Worm (Caenorhabditis elegans) whole organism, L2 larva: ENCODE measurements around the gene F38B7.17.
A peak's percentile ranks its signal among the peaks of the same experiment; 100 is the strongest.

Experiments
- C34F6.9 ChIP-seq: fragments of 150-350 bp; optimal IDR thresholded peaks from 2 replicates; lab custom pipeline; 2014; ENCODE audit warnings: missing biosample characterization, missing genetic modification characterization
- F13H6.1 ChIP-seq: sonication (generic microtip); optimal IDR thresholded peaks from 2 replicates; lab custom pipeline; 2016; ENCODE audit warnings: missing genetic modification characterization, missing compliant biosample characterization
- R02D3.7 ChIP-seq: fragments of 150-350 bp; optimal IDR thresholded peaks from 2 replicates; lab custom pipeline; 2014; ENCODE audit warnings: missing biosample characterization, missing genetic modification characterization
- Y55F3AM.14 ChIP-seq: fragments of 200-800 bp; sonication (Bioruptor generic); optimal IDR thresholded peaks from 2 replicates; lab custom pipeline; 2018; ENCODE audit warnings: mild to moderate bottlenecking, missing genetic modification characterization, missing compliant biosample characterization
- ZK546.5 ChIP-seq: sonication (generic microtip); optimal IDR thresholded peaks from 2 replicates; lab custom pipeline; 2017; ENCODE audit warnings: missing biosample characterization, missing genetic modification characterization
- alr-1 ChIP-seq: fragments of 150-350 bp; optimal IDR thresholded peaks from 2 replicates; lab custom pipeline; 2014; ENCODE audit warnings: missing biosample characterization, missing genetic modification characterization
- aly-2 ChIP-seq: fragments of 150-350 bp; optimal IDR thresholded peaks from 2 replicates; lab custom pipeline; 2014; ENCODE audit warnings: missing biosample characterization, missing genetic modification characterization
- ama-1 ChIP-seq: fragments of 150-350 bp; optimal IDR thresholded peaks from 2 replicates; lab custom pipeline; 2018; ENCODE audit warnings: inconsistent platforms
- blmp-1 ChIP-seq: sonication (generic microtip); optimal IDR thresholded peaks from 2 replicates; lab custom pipeline; 2017; ENCODE audit warnings: missing genetic modification characterization, mild to moderate bottlenecking, missing compliant biosample characterization, antibody characterized with exemption, moderate library complexity; ENCODE audit not compliant: insufficient read depth
- ceh-16 ChIP-seq: fragments of 150-350 bp; optimal IDR thresholded peaks from 2 replicates; lab custom pipeline; 2014; ENCODE audit warnings: missing biosample characterization, missing genetic modification characterization
- ceh-82 ChIP-seq: fragments of 150-350 bp; optimal IDR thresholded peaks from 2 replicates; lab custom pipeline; 2014; ENCODE audit warnings: missing biosample characterization, missing genetic modification characterization
- crh-2 ChIP-seq: sonication (generic microtip); optimal IDR thresholded peaks from 2 replicates; lab custom pipeline; 2017; ENCODE audit warnings: missing biosample characterization, missing genetic modification characterization
- dmd-4 ChIP-seq: sonication (generic microtip); optimal IDR thresholded peaks from 2 replicates; lab custom pipeline; 2017; ENCODE audit warnings: missing biosample characterization, missing genetic modification characterization
- egl-27 ChIP-seq: sonication (generic microtip); optimal IDR thresholded peaks from 3 replicates; lab custom pipeline; 2017; ENCODE audit warnings: missing biosample characterization, missing genetic modification reagents, missing genetic modification characterization
- elt-1 ChIP-seq: fragments of 150-350 bp; optimal IDR thresholded peaks from 2 replicates; lab custom pipeline; 2014; ENCODE audit warnings: missing biosample characterization, missing genetic modification characterization
- elt-3 ChIP-seq: sonication (generic microtip); optimal IDR thresholded peaks from 2 replicates; lab custom pipeline; 2017; ENCODE audit warnings: missing biosample characterization, missing genetic modification characterization
- fos-1 ChIP-seq: fragments of 150-350 bp; optimal IDR thresholded peaks from 2 replicates; lab custom pipeline; 2014; ENCODE audit warnings: missing biosample characterization, missing genetic modification characterization
- gmeb-1 ChIP-seq: fragments of 150-350 bp; optimal IDR thresholded peaks from 2 replicates; lab custom pipeline; 2014; ENCODE audit warnings: missing biosample characterization, missing genetic modification characterization
- lin-11 ChIP-seq: fragments of 150-350 bp; sonication (generic microtip); optimal IDR thresholded peaks from 2 replicates; lab custom pipeline; 2014; ENCODE audit warnings: missing biosample characterization, missing genetic modification characterization, inconsistent platforms, mixed read lengths
- lin-13 ChIP-seq: fragments of 150-350 bp; optimal IDR thresholded peaks from 2 replicates; lab custom pipeline; 2014; ENCODE audit warnings: missing biosample characterization, missing genetic modification reagents, missing genetic modification characterization
- lin-39 ChIP-seq: fragments of 150-350 bp; optimal IDR thresholded peaks from 2 replicates; lab custom pipeline; 2014; ENCODE audit warnings: missing biosample characterization, missing genetic modification reagents, missing genetic modification characterization
- lsy-2 ChIP-seq, 2 experiments: fragments of 150-350 bp in 1 of 2; sonication (generic microtip) in 1 of 2; optimal IDR thresholded peaks; 2 replicates each; lab custom pipeline; 2014 to 2017; ENCODE audit warnings: missing biosample characterization in 2 of 2, missing genetic modification characterization in 2 of 2
- mab-5 ChIP-seq: fragments of 150-350 bp; optimal IDR thresholded peaks from 2 replicates; lab custom pipeline; 2014; ENCODE audit warnings: missing biosample characterization, missing genetic modification characterization
- mbf-1 ChIP-seq: sonication (generic microtip); optimal IDR thresholded peaks from 2 replicates; lab custom pipeline; 2017; ENCODE audit warnings: missing biosample characterization, missing genetic modification characterization
- mdl-1 ChIP-seq, 2 experiments: fragments of 150-350 bp in 1 of 2; sonication (generic microtip) in 1 of 2; optimal IDR thresholded peaks; 2 replicates each; lab custom pipeline; 2017; ENCODE audit warnings: missing biosample characterization in 2 of 2, missing genetic modification characterization in 2 of 2
- nhr-10 ChIP-seq: sonication (generic microtip); optimal IDR thresholded peaks from 2 replicates; lab custom pipeline; 2017; ENCODE audit warnings: missing biosample characterization, missing genetic modification characterization
- nhr-11 ChIP-seq: fragments of 150-350 bp; optimal IDR thresholded peaks from 2 replicates; lab custom pipeline; 2014; ENCODE audit warnings: missing biosample characterization, missing genetic modification characterization
- nhr-12 ChIP-seq: fragments of 150-350 bp; optimal IDR thresholded peaks from 2 replicates; lab custom pipeline; 2014; ENCODE audit warnings: missing biosample characterization, missing genetic modification characterization
- nhr-129 ChIP-seq: fragments of 150-350 bp; optimal IDR thresholded peaks from 2 replicates; lab custom pipeline; 2014; ENCODE audit warnings: missing biosample characterization, missing genetic modification characterization
- nhr-21 ChIP-seq: fragments of 150-350 bp; optimal IDR thresholded peaks from 2 replicates; lab custom pipeline; 2014; ENCODE audit warnings: missing biosample characterization, missing genetic modification characterization
- nhr-23 ChIP-seq: fragments of 150-350 bp; optimal IDR thresholded peaks from 2 replicates; lab custom pipeline; 2014; ENCODE audit warnings: missing biosample characterization, missing genetic modification reagents, missing genetic modification characterization
- nhr-237 ChIP-seq: fragments of 150-350 bp; optimal IDR thresholded peaks from 2 replicates; lab custom pipeline; 2014; ENCODE audit warnings: missing biosample characterization, missing genetic modification characterization
- nhr-25 ChIP-seq: fragments of 150-350 bp; sonication (generic microtip); optimal IDR thresholded peaks from 3 replicates; lab custom pipeline; 2014; ENCODE audit warnings: missing biosample characterization, missing genetic modification characterization
- nhr-6 ChIP-seq: fragments of 150-350 bp; optimal IDR thresholded peaks from 2 replicates; lab custom pipeline; 2014; ENCODE audit warnings: missing biosample characterization, missing genetic modification characterization
- nhr-77 ChIP-seq: fragments of 150-350 bp; optimal IDR thresholded peaks from 2 replicates; lab custom pipeline; 2014; ENCODE audit warnings: missing biosample characterization, missing genetic modification characterization
- peb-1 ChIP-seq: fragments of 150-350 bp; optimal IDR thresholded peaks from 2 replicates; lab custom pipeline; 2014; ENCODE audit warnings: missing biosample characterization, missing genetic modification characterization
- sem-4 ChIP-seq: fragments of 150-350 bp; optimal IDR thresholded peaks from 2 replicates; lab custom pipeline; 2014; ENCODE audit warnings: missing biosample characterization, missing genetic modification reagents, missing genetic modification characterization
- skn-1 ChIP-seq: sonication (generic microtip); optimal IDR thresholded peaks from 2 replicates; lab custom pipeline; 2017; ENCODE audit warnings: missing biosample characterization, missing genetic modification characterization
- sma-3 ChIP-seq: sonication (generic microtip); optimal IDR thresholded peaks from 2 replicates; lab custom pipeline; 2016; ENCODE audit warnings: missing genetic modification reagents, missing genetic modification characterization, missing compliant biosample characterization
- sma-9 ChIP-seq, 2 experiments: fragments of 150-350 bp in 1 of 2; sonication (generic microtip) in 1 of 2; optimal IDR thresholded peaks; 2 replicates each; lab custom pipeline; 2014 to 2016; ENCODE audit warnings: missing genetic modification characterization in 2 of 2, mild to moderate bottlenecking in 1 of 2, missing biosample characterization in 1 of 2, missing compliant biosample characterization in 1 of 2, missing genetic modification reagents in 1 of 2, moderate library complexity in 1 of 2
- snpc-4 ChIP-seq: fragments of 150-350 bp; optimal IDR thresholded peaks from 2 replicates; lab custom pipeline; 2014; ENCODE audit warnings: missing biosample characterization, missing genetic modification characterization
- unc-39 ChIP-seq: fragments of 150-350 bp; optimal IDR thresholded peaks from 2 replicates; lab custom pipeline; 2014; ENCODE audit warnings: missing biosample characterization, missing genetic modification characterization
- unc-55 ChIP-seq: fragments of 150-350 bp; sonication (generic microtip); optimal IDR thresholded peaks from 3 replicates; lab custom pipeline; 2014; ENCODE audit warnings: missing biosample characterization, missing genetic modification reagents, missing genetic modification characterization
- unc-62 ChIP-seq: fragments of 150-350 bp; optimal IDR thresholded peaks from 2 replicates; lab custom pipeline; 2014; ENCODE audit warnings: missing biosample characterization, missing genetic modification reagents, missing genetic modification characterization
- zag-1 ChIP-seq: fragments of 150-350 bp; optimal IDR thresholded peaks from 2 replicates; lab custom pipeline; 2014; ENCODE audit warnings: missing biosample characterization, missing genetic modification characterization
- ztf-1 ChIP-seq: fragments of 200-800 bp; sonication (Bioruptor generic); conservative IDR thresholded peaks from 2 replicates; pipeline ENCODE4 v1.3.6; 2022; ENCODE audit warnings: missing genetic modification characterization, missing compliant biosample characterization
- ztf-11 ChIP-seq: sonication (generic microtip); optimal IDR thresholded peaks from 2 replicates; lab custom pipeline; 2017; ENCODE audit warnings: missing biosample characterization, missing genetic modification characterization
- ztf-4 ChIP-seq: fragments of 150-350 bp; optimal IDR thresholded peaks from 2 replicates; lab custom pipeline; 2014; ENCODE audit warnings: missing biosample characterization, missing genetic modification characterization

The F38B7.17 gene

ce11 chrV:11526927-11527491, 21.8 kb downstream of the F38B7.17 start:
- no peak for TF ChIP-seq ama-1
- no peak for TF ChIP-seq nhr-23
- peak; percentile 53 for TF ChIP-seq nhr-25 (tag; lab: Kevin White, UChicago)
- no peak for TF ChIP-seq nhr-237

- TF ChIP-seq F13H6.1 (peak; percentile 59), Y55F3AM.14 (GFP tag; lab: Kevin White, UChicago) (no peak), elt-3 (no peak), aly-2 (tag; lab: Kevin White, UChicago) (no peak), gmeb-1 (tag; lab: Kevin White, UChicago) (no peak), blmp-1 (peak; percentile 59), nhr-25 (tag; lab: Kevin White, UChicago) (peak; percentile 61)
Observed at ce11 chrV:11525338-11525737, 23.4 kb downstream of the F38B7.17 start.

ce11 chrV:11521448-11521847, 27.3 kb downstream of the F38B7.17 start, which contains the start of gene pafo-1:
Gene pafo-1, plus strand, starts transcription at chrV:11521703.
- TF ChIP-seq skn-1 (tag; lab: Kevin White, UChicago) (no peak), nhr-6 (tag; lab: Kevin White, UChicago) (peak; percentile 49), mdl-1 (tag; optimal IDR thresholded peaks at IDR 0.05; lab: Kevin White, UChicago) (peak in 1 of 2 experiments; percentile 60), mbf-1 (tag; lab: Kevin White, UChicago) (no peak), elt-1 (no peak), unc-55 (GFP tag; lab: Kevin White, UChicago) (peak; percentile 92), ceh-16 (no peak), sma-9 (GFP tag; optimal IDR thresholded peaks at IDR 0.05; lab: Kevin White, UChicago) (peak; percentile 95), sma-9 (tag; optimal IDR thresholded peaks at IDR 0.05; lab: Kevin White, UChicago) (no peak), sem-4 (tag; lab: Kevin White, UChicago) (peak; percentile 63), gmeb-1 (tag; lab: Kevin White, UChicago) (peak; percentile 99), nhr-23 (no peak), lin-11 (tag; lab: Kevin White, UChicago) (peak; percentile 79), nhr-25 (tag; lab: Kevin White, UChicago) (peak; percentile 91), aly-2 (tag; lab: Kevin White, UChicago) (no peak), unc-39 (tag; lab: Kevin White, UChicago) (no peak), alr-1 (tag; lab: Kevin White, UChicago) (no peak), lin-13 (GFP tag; lab: Kevin White, UChicago) (peak; percentile 84), egl-27 (tag; lab: Kevin White, UChicago) (peak; percentile 81), unc-62 (GFP tag; lab: Kevin White, UChicago) (peak; percentile 31), zag-1 (tag; lab: Kevin White, UChicago) (peak; percentile 58), nhr-11 (tag; lab: Kevin White, UChicago) (no peak), mab-5 (tag; lab: Kevin White, UChicago) (peak; percentile 81), R02D3.7 (tag; lab: Kevin White, UChicago) (peak; percentile 58), C34F6.9 (tag; lab: Kevin White, UChicago) (peak; percentile 91), snpc-4 (peak; percentile 55), ZK546.5 (tag; lab: Kevin White, UChicago) (no peak), nhr-129 (tag; lab: Kevin White, UChicago) (peak; percentile 72), dmd-4 (tag; lab: Kevin White, UChicago) (no peak), ceh-82 (no peak), nhr-12 (tag; lab: Kevin White, UChicago) (peak; percentile 5), nhr-237 (peak; percentile 59), elt-3 (no peak), nhr-10 (peak; percentile 36), fos-1 (tag; lab: Kevin White, UChicago) (peak; percentile 52), nhr-77 (peak; percentile 62), sma-3 (peak; percentile 83), crh-2 (tag; lab: Kevin White, UChicago) (peak; percentile 74), ama-1 (no peak), F13H6.1 (peak; percentile 86), ztf-1 (no peak), lin-39 (tag; lab: Kevin White, UChicago) (no peak), ztf-11 (tag; lab: Kevin White, UChicago) (no peak), nhr-21 (peak; percentile 75), blmp-1 (peak; percentile 41), peb-1 (tag; lab: Kevin White, UChicago) (no peak), ztf-4 (peak; percentile 37), lsy-2 (tag; optimal IDR thresholded peaks at IDR 0.05; lab: Kevin White, UChicago) (peak; percentile 87 to 93), Y55F3AM.14 (GFP tag; lab: Kevin White, UChicago) (peak; percentile 46)
